Fruit fly (Drosophila melanogaster) whole organism, adult: Measurements from ENCODE around the gene FoxL1.

ENCODE experiments used
- CG11617 ChIP-seq: fragments of 200-800 bp; sonication (Bioruptor generic); optimal IDR thresholded peaks from 2 replicates; lab custom pipeline; 2017; ENCODE audit warnings: mild to moderate bottlenecking, missing biosample characterization, missing genetic modification reagents, missing genetic modification characterization
- CG12768 ChIP-seq: fragments of 200-800 bp; sonication (Bioruptor generic); optimal IDR thresholded peaks from 2 replicates; lab custom pipeline; 2017; ENCODE audit warnings: missing biosample characterization, missing genetic modification characterization, mild to moderate bottlenecking, moderate library complexity, missing genetic modification reagents
- CG1620 ChIP-seq: fragments of 200-800 bp; sonication (Bioruptor generic); optimal IDR thresholded peaks from 2 replicates; lab custom pipeline; 2016; ENCODE audit warnings: missing biosample characterization, missing genetic modification characterization
- CG5204 ChIP-seq: fragments of 200-800 bp; sonication (Bioruptor generic); optimal IDR thresholded peaks from 2 replicates; lab custom pipeline; 2016; ENCODE audit warnings: missing biosample characterization, missing genetic modification characterization
- CG7045 ChIP-seq: fragments of 200-800 bp; sonication (Bioruptor generic); optimal IDR thresholded peaks from 2 replicates; lab custom pipeline; 2017; ENCODE audit warnings: missing biosample characterization, mild to moderate bottlenecking, missing genetic modification characterization
- Clk ChIP-seq: fragments of 200-800 bp; sonication (Bioruptor generic); optimal IDR thresholded peaks from 2 replicates; lab custom pipeline; 2017; ENCODE audit warnings: missing biosample characterization, missing genetic modification characterization
- Crg-1 ChIP-seq: fragments of 200-800 bp; sonication (Bioruptor generic); optimal IDR thresholded peaks from 2 replicates; lab custom pipeline; 2016; ENCODE audit warnings: missing biosample characterization, missing genetic modification characterization
- Hr96 ChIP-seq: fragments of 200-800 bp; sonication (Bioruptor generic); optimal IDR thresholded peaks from 2 replicates; lab custom pipeline; 2016; ENCODE audit warnings: missing biosample characterization, missing genetic modification characterization
- cic ChIP-seq: fragments of 200-800 bp; sonication (Bioruptor generic); optimal IDR thresholded peaks from 2 replicates; lab custom pipeline; 2017; ENCODE audit warnings: missing biosample characterization, mild to moderate bottlenecking, missing genetic modification characterization, moderate library complexity
- kay ChIP-seq: fragments of 200-800 bp; sonication (Bioruptor generic); peaks from one replicate; lab custom pipeline; 2016; ENCODE audit warnings: missing biosample characterization, missing genetic modification characterization, borderline replicate concordance
- tj ChIP-seq: fragments of 200-800 bp; sonication (Bioruptor generic); optimal IDR thresholded peaks from 3 replicates; lab custom pipeline; 2017; ENCODE audit warnings: missing biosample characterization, mild to moderate bottlenecking, missing genetic modification characterization, moderate library complexity
- toe ChIP-seq: fragments of 200-800 bp; sonication (Bioruptor generic); optimal IDR thresholded peaks from 2 replicates; lab custom pipeline; 2016; ENCODE audit warnings: missing biosample characterization, missing genetic modification characterization

- no peak for TF ChIP-seq CG11617 (GFP tag; lab: Kevin White, UChicago)
- no peak for TF ChIP-seq kay
- no peak for TF ChIP-seq Clk (GFP tag; lab: Kevin White, UChicago)
- TF ChIP-seq CG5204 (GFP tag; lab: Kevin White, UChicago), result no peak
- TF ChIP-seq cic (GFP tag; lab: Kevin White, UChicago), result no peak
- TF ChIP-seq Crg-1 (GFP tag; lab: Kevin White, UChicago), result no peak
- no peak for TF ChIP-seq CG7045
- no peak for TF ChIP-seq CG12768 (GFP tag; lab: Kevin White, UChicago)
- TF ChIP-seq toe, result no peak
- TF ChIP-seq Hr96 (GFP tag; lab: Kevin White, UChicago), result no peak
- no peak for TF ChIP-seq tj (GFP tag; lab: Kevin White, UChicago)
- no peak for TF ChIP-seq CG1620 (GFP tag; lab: Kevin White, UChicago)
Observed at dm6 chr3L:4055438-4055962, 36.8 kb downstream of the FoxL1 start.
